Fruit fly (Drosophila melanogaster): ENCODE results near the gene HP1D3csd.

The HP1D3csd gene

dm6 chrX:19148798-19149510, 41.1 kb upstream of the HP1D3csd start:
- TF ChIP-seq CG16779 (tag; optimal IDR thresholded peaks at IDR 0.05) (no peak), net (GFP tag; optimal IDR thresholded peaks at IDR 0.05) (no peak), CG1621 (tag; optimal IDR thresholded peaks at IDR 0.05) (no peak), lz (GFP tag; optimal IDR thresholded peaks at IDR 0.05) (peak; percentile 57), CG8632 (GFP tag; optimal IDR thresholded peaks at IDR 0.05) (no peak), Gug (GFP tag; IDR thresholded peaks at IDR 0.05) (no peak), CG10669 (GFP tag; optimal IDR thresholded peaks at IDR 0.05) (no peak), Eip75B (GFP tag; optimal IDR thresholded peaks at IDR 0.05) (no peak), fd85E (GFP tag; optimal IDR thresholded peaks at IDR 0.05) (no peak), svp (GFP tag) (peak; percentile 78), spab (GFP tag; optimal IDR thresholded peaks at IDR 0.05) (no peak), CG6854 (GFP tag; optimal IDR thresholded peaks at IDR 0.05) (no peak), ss (GFP tag; optimal IDR thresholded peaks at IDR 0.05) (no peak), topi (GFP tag; optimal IDR thresholded peaks at IDR 0.05) (peak; percentile 54), CG9139 (GFP tag; optimal IDR thresholded peaks at IDR 0.05) (no peak), acj6 (GFP tag; optimal IDR thresholded peaks at IDR 0.05) (peak; percentile 19), Hr39 (GFP tag; optimal IDR thresholded peaks at IDR 0.05) (peak; percentile 50), Eip78C (GFP tag) (peak; percentile 84), Sox102F (GFP tag; optimal IDR thresholded peaks at IDR 0.05) (peak; percentile 63), fd59A (GFP tag; optimal IDR thresholded peaks at IDR 0.05) (no peak), Hr4 (GFP tag; optimal IDR thresholded peaks at IDR 0.05) (no peak), vri (GFP tag; optimal IDR thresholded peaks at IDR 0.05) (peak; percentile 6), dac (GFP tag; optimal IDR thresholded peaks at IDR 0.05) (no peak), achi (GFP tag; optimal IDR thresholded peaks at IDR 0.05) (no peak), CG7368 (GFP tag; optimal IDR thresholded peaks at IDR 0.05) (no peak), OdsH (GFP tag; optimal IDR thresholded peaks at IDR 0.05) (peak; percentile 22), CG10631 (GFP tag; optimal IDR thresholded peaks at IDR 0.05) (no peak), Met (GFP tag; optimal IDR thresholded peaks at IDR 0.05) (peak; percentile 50), CG11294 (GFP tag; IDR thresholded peaks at IDR 0.05) (no peak), CG34406 (GFP tag; optimal IDR thresholded peaks at IDR 0.05) (peak; percentile 18), CG4318 (GFP tag; optimal IDR thresholded peaks at IDR 0.05) (no peak), Blimp-1 (GFP tag; optimal IDR thresholded peaks at IDR 0.05) (no peak), CG8319 (GFP tag; optimal IDR thresholded peaks at IDR 0.05) (no peak), pdm3 (GFP tag; optimal IDR thresholded peaks at IDR 0.05) (peak; percentile 34), CG11902 (GFP tag; optimal IDR thresholded peaks at IDR 0.05) (no peak), eg (GFP tag; IDR thresholded peaks at IDR 0.05) (no peak), Smox (GFP tag; optimal IDR thresholded peaks at IDR 0.05) (peak; percentile 67), cyc (GFP tag; optimal IDR thresholded peaks at IDR 0.05) (peak; percentile 5), Sox14 (GFP tag; optimal IDR thresholded peaks at IDR 0.05) (peak; percentile 45), CG8119 (GFP tag; IDR thresholded peaks at IDR 0.05) (no peak), Eip93F (GFP tag; optimal IDR thresholded peaks at IDR 0.05) (peak; percentile 12), CG6792 (GFP tag; optimal IDR thresholded peaks at IDR 0.05) (no peak), CG6276 (GFP tag; optimal IDR thresholded peaks at IDR 0.05) (no peak), fkh (GFP tag; optimal IDR thresholded peaks at IDR 0.05) (no peak), CG6163 (GFP tag; IDR thresholded peaks at IDR 0.05) (no peak), esn (GFP tag; optimal IDR thresholded peaks at IDR 0.05) (peak; percentile 69), CG31627 (GFP tag; optimal IDR thresholded peaks at IDR 0.05) (peak; percentile 50), CG11762 (GFP tag; optimal IDR thresholded peaks at IDR 0.05; ENCODE audit: insufficient read depth) (no peak), CG32006 (GFP tag; optimal IDR thresholded peaks at IDR 0.05) (peak; percentile 1), Sox15 (GFP tag; optimal IDR thresholded peaks at IDR 0.05) (no peak), CG3032 (tag; optimal IDR thresholded peaks at IDR 0.05) (no peak), CG15336 (GFP tag; IDR thresholded peaks at IDR 0.05) (no peak)

Data from whole organism, prepupa.